Worm (Caenorhabditis elegans) whole organism, L2 larva: ENCODE results near the gene T07D1.3.

Experiments
- aly-2 ChIP-seq: fragments of 150-350 bp; optimal IDR thresholded peaks from 2 replicates; lab custom pipeline; 2014; ENCODE audit warnings: missing biosample characterization, missing genetic modification characterization
- ama-1 ChIP-seq: fragments of 150-350 bp; optimal IDR thresholded peaks from 2 replicates; lab custom pipeline; 2018; ENCODE audit warnings: inconsistent platforms
- ceh-82 ChIP-seq: fragments of 150-350 bp; optimal IDR thresholded peaks from 2 replicates; lab custom pipeline; 2014; ENCODE audit warnings: missing biosample characterization, missing genetic modification characterization
- elt-1 ChIP-seq: fragments of 150-350 bp; optimal IDR thresholded peaks from 2 replicates; lab custom pipeline; 2014; ENCODE audit warnings: missing biosample characterization, missing genetic modification characterization
- lsy-2 ChIP-seq, 2 experiments: fragments of 150-350 bp in 1 of 2; sonication (generic microtip) in 1 of 2; optimal IDR thresholded peaks; 2 replicates each; lab custom pipeline; 2014 to 2017; ENCODE audit warnings: missing biosample characterization in 2 of 2, missing genetic modification characterization in 2 of 2
- mab-5 ChIP-seq: fragments of 150-350 bp; optimal IDR thresholded peaks from 2 replicates; lab custom pipeline; 2014; ENCODE audit warnings: missing biosample characterization, missing genetic modification characterization
- mdl-1 ChIP-seq, 2 experiments: fragments of 150-350 bp in 1 of 2; sonication (generic microtip) in 1 of 2; optimal IDR thresholded peaks; 2 replicates each; lab custom pipeline; 2017; ENCODE audit warnings: missing biosample characterization in 2 of 2, missing genetic modification characterization in 2 of 2
- nhr-12 ChIP-seq: fragments of 150-350 bp; optimal IDR thresholded peaks from 2 replicates; lab custom pipeline; 2014; ENCODE audit warnings: missing biosample characterization, missing genetic modification characterization
- nhr-77 ChIP-seq: fragments of 150-350 bp; optimal IDR thresholded peaks from 2 replicates; lab custom pipeline; 2014; ENCODE audit warnings: missing biosample characterization, missing genetic modification characterization
- unc-62 ChIP-seq: fragments of 150-350 bp; optimal IDR thresholded peaks from 2 replicates; lab custom pipeline; 2014; ENCODE audit warnings: missing biosample characterization, missing genetic modification reagents, missing genetic modification characterization
- zag-1 ChIP-seq: fragments of 150-350 bp; optimal IDR thresholded peaks from 2 replicates; lab custom pipeline; 2014; ENCODE audit warnings: missing biosample characterization, missing genetic modification characterization
- ztf-11 ChIP-seq: sonication (generic microtip); optimal IDR thresholded peaks from 2 replicates; lab custom pipeline; 2017; ENCODE audit warnings: missing biosample characterization, missing genetic modification characterization

DNA sequence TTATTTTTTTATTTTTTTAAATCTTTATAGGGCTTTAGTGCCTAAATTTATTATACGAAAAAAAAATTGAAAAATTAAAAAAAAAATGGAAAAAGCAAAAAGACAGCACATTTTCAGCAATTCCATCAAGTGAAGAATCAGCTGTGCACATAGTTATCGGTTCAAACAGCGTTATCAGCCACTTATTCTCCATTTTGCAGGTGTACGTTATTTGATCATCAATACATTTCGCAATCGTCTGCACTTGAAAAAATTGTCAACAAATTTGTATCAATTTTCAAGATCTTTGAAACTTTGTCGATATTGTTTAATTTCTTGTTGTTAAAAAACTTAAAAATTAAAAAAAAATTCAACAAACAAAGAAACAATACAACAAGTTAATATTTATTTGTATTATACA lies 3.5 kb downstream of the T07D1.3 start:
- TF ChIP-seq mab-5 (tag; lab: Kevin White, UChicago), result no peak
- TF ChIP-seq elt-1 (tag; lab: Kevin White, UChicago), result no peak
- no peak for TF ChIP-seq ztf-11
- no peak for TF ChIP-seq zag-1 (tag; lab: Kevin White, UChicago)
- TF ChIP-seq ceh-82, result no peak
- TF ChIP-seq mdl-1 (tag; optimal IDR thresholded peaks at IDR 0.05; lab: Kevin White, UChicago), result no peak
- no peak for TF ChIP-seq nhr-12 (tag; lab: Kevin White, UChicago)
- no peak for TF ChIP-seq ama-1 (lab: Kevin White, UChicago)
- no peak for TF ChIP-seq nhr-77 (tag; lab: Kevin White, UChicago)
- no peak for TF ChIP-seq unc-62 (GFP tag; lab: Kevin White, UChicago)
- TF ChIP-seq lsy-2 (tag; optimal IDR thresholded peaks at IDR 0.05; lab: Kevin White, UChicago), result no peak
- TF ChIP-seq aly-2, result no peak
